Worm (Caenorhabditis elegans) whole organism, L2 larva: ENCODE results near the gene clec-214.

Source experiments
- C34F6.9 ChIP-seq: fragments of 150-350 bp; optimal IDR thresholded peaks from 2 replicates; lab custom pipeline; 2014; ENCODE audit warnings: missing biosample characterization, missing genetic modification characterization
- F13H6.1 ChIP-seq: sonication (generic microtip); optimal IDR thresholded peaks from 2 replicates; lab custom pipeline; 2016; ENCODE audit warnings: missing genetic modification characterization, missing compliant biosample characterization
- R02D3.7 ChIP-seq: fragments of 150-350 bp; optimal IDR thresholded peaks from 2 replicates; lab custom pipeline; 2014; ENCODE audit warnings: missing biosample characterization, missing genetic modification characterization
- Y55F3AM.14 ChIP-seq: fragments of 200-800 bp; sonication (Bioruptor generic); optimal IDR thresholded peaks from 2 replicates; lab custom pipeline; 2018; ENCODE audit warnings: mild to moderate bottlenecking, missing genetic modification characterization, missing compliant biosample characterization
- ZK546.5 ChIP-seq: sonication (generic microtip); optimal IDR thresholded peaks from 2 replicates; lab custom pipeline; 2017; ENCODE audit warnings: missing biosample characterization, missing genetic modification characterization
- alr-1 ChIP-seq: fragments of 150-350 bp; optimal IDR thresholded peaks from 2 replicates; lab custom pipeline; 2014; ENCODE audit warnings: missing biosample characterization, missing genetic modification characterization
- aly-2 ChIP-seq: fragments of 150-350 bp; optimal IDR thresholded peaks from 2 replicates; lab custom pipeline; 2014; ENCODE audit warnings: missing biosample characterization, missing genetic modification characterization
- ama-1 ChIP-seq: fragments of 150-350 bp; optimal IDR thresholded peaks from 2 replicates; lab custom pipeline; 2018; ENCODE audit warnings: inconsistent platforms
- blmp-1 ChIP-seq: sonication (generic microtip); optimal IDR thresholded peaks from 2 replicates; lab custom pipeline; 2017; ENCODE audit warnings: missing genetic modification characterization, mild to moderate bottlenecking, missing compliant biosample characterization, antibody characterized with exemption, moderate library complexity; ENCODE audit not compliant: insufficient read depth
- ceh-16 ChIP-seq: fragments of 150-350 bp; optimal IDR thresholded peaks from 2 replicates; lab custom pipeline; 2014; ENCODE audit warnings: missing biosample characterization, missing genetic modification characterization
- ceh-82 ChIP-seq: fragments of 150-350 bp; optimal IDR thresholded peaks from 2 replicates; lab custom pipeline; 2014; ENCODE audit warnings: missing biosample characterization, missing genetic modification characterization
- crh-2 ChIP-seq: sonication (generic microtip); optimal IDR thresholded peaks from 2 replicates; lab custom pipeline; 2017; ENCODE audit warnings: missing biosample characterization, missing genetic modification characterization
- dmd-4 ChIP-seq: sonication (generic microtip); optimal IDR thresholded peaks from 2 replicates; lab custom pipeline; 2017; ENCODE audit warnings: missing biosample characterization, missing genetic modification characterization
- egl-27 ChIP-seq: sonication (generic microtip); optimal IDR thresholded peaks from 3 replicates; lab custom pipeline; 2017; ENCODE audit warnings: missing biosample characterization, missing genetic modification reagents, missing genetic modification characterization
- elt-1 ChIP-seq: fragments of 150-350 bp; optimal IDR thresholded peaks from 2 replicates; lab custom pipeline; 2014; ENCODE audit warnings: missing biosample characterization, missing genetic modification characterization
- elt-3 ChIP-seq: sonication (generic microtip); optimal IDR thresholded peaks from 2 replicates; lab custom pipeline; 2017; ENCODE audit warnings: missing biosample characterization, missing genetic modification characterization
- fos-1 ChIP-seq: fragments of 150-350 bp; optimal IDR thresholded peaks from 2 replicates; lab custom pipeline; 2014; ENCODE audit warnings: missing biosample characterization, missing genetic modification characterization
- gmeb-1 ChIP-seq: fragments of 150-350 bp; optimal IDR thresholded peaks from 2 replicates; lab custom pipeline; 2014; ENCODE audit warnings: missing biosample characterization, missing genetic modification characterization
- lin-11 ChIP-seq: fragments of 150-350 bp; sonication (generic microtip); optimal IDR thresholded peaks from 2 replicates; lab custom pipeline; 2014; ENCODE audit warnings: missing biosample characterization, missing genetic modification characterization, inconsistent platforms, mixed read lengths
- lin-13 ChIP-seq: fragments of 150-350 bp; optimal IDR thresholded peaks from 2 replicates; lab custom pipeline; 2014; ENCODE audit warnings: missing biosample characterization, missing genetic modification reagents, missing genetic modification characterization
- lin-39 ChIP-seq: fragments of 150-350 bp; optimal IDR thresholded peaks from 2 replicates; lab custom pipeline; 2014; ENCODE audit warnings: missing biosample characterization, missing genetic modification reagents, missing genetic modification characterization
- lsy-2 ChIP-seq, 2 experiments: fragments of 150-350 bp in 1 of 2; sonication (generic microtip) in 1 of 2; optimal IDR thresholded peaks; 2 replicates each; lab custom pipeline; 2014 to 2017; ENCODE audit warnings: missing biosample characterization in 2 of 2, missing genetic modification characterization in 2 of 2
- mab-5 ChIP-seq: fragments of 150-350 bp; optimal IDR thresholded peaks from 2 replicates; lab custom pipeline; 2014; ENCODE audit warnings: missing biosample characterization, missing genetic modification characterization
- mbf-1 ChIP-seq: sonication (generic microtip); optimal IDR thresholded peaks from 2 replicates; lab custom pipeline; 2017; ENCODE audit warnings: missing biosample characterization, missing genetic modification characterization
- mdl-1 ChIP-seq, 2 experiments: fragments of 150-350 bp in 1 of 2; sonication (generic microtip) in 1 of 2; optimal IDR thresholded peaks; 2 replicates each; lab custom pipeline; 2017; ENCODE audit warnings: missing biosample characterization in 2 of 2, missing genetic modification characterization in 2 of 2
- nhr-10 ChIP-seq: sonication (generic microtip); optimal IDR thresholded peaks from 2 replicates; lab custom pipeline; 2017; ENCODE audit warnings: missing biosample characterization, missing genetic modification characterization
- nhr-11 ChIP-seq: fragments of 150-350 bp; optimal IDR thresholded peaks from 2 replicates; lab custom pipeline; 2014; ENCODE audit warnings: missing biosample characterization, missing genetic modification characterization
- nhr-12 ChIP-seq: fragments of 150-350 bp; optimal IDR thresholded peaks from 2 replicates; lab custom pipeline; 2014; ENCODE audit warnings: missing biosample characterization, missing genetic modification characterization
- nhr-129 ChIP-seq: fragments of 150-350 bp; optimal IDR thresholded peaks from 2 replicates; lab custom pipeline; 2014; ENCODE audit warnings: missing biosample characterization, missing genetic modification characterization
- nhr-21 ChIP-seq: fragments of 150-350 bp; optimal IDR thresholded peaks from 2 replicates; lab custom pipeline; 2014; ENCODE audit warnings: missing biosample characterization, missing genetic modification characterization
- nhr-23 ChIP-seq: fragments of 150-350 bp; optimal IDR thresholded peaks from 2 replicates; lab custom pipeline; 2014; ENCODE audit warnings: missing biosample characterization, missing genetic modification reagents, missing genetic modification characterization
- nhr-237 ChIP-seq: fragments of 150-350 bp; optimal IDR thresholded peaks from 2 replicates; lab custom pipeline; 2014; ENCODE audit warnings: missing biosample characterization, missing genetic modification characterization
- nhr-25 ChIP-seq: fragments of 150-350 bp; sonication (generic microtip); optimal IDR thresholded peaks from 3 replicates; lab custom pipeline; 2014; ENCODE audit warnings: missing biosample characterization, missing genetic modification characterization
- nhr-6 ChIP-seq: fragments of 150-350 bp; optimal IDR thresholded peaks from 2 replicates; lab custom pipeline; 2014; ENCODE audit warnings: missing biosample characterization, missing genetic modification characterization
- nhr-77 ChIP-seq: fragments of 150-350 bp; optimal IDR thresholded peaks from 2 replicates; lab custom pipeline; 2014; ENCODE audit warnings: missing biosample characterization, missing genetic modification characterization
- peb-1 ChIP-seq: fragments of 150-350 bp; optimal IDR thresholded peaks from 2 replicates; lab custom pipeline; 2014; ENCODE audit warnings: missing biosample characterization, missing genetic modification characterization
- sem-4 ChIP-seq: fragments of 150-350 bp; optimal IDR thresholded peaks from 2 replicates; lab custom pipeline; 2014; ENCODE audit warnings: missing biosample characterization, missing genetic modification reagents, missing genetic modification characterization
- skn-1 ChIP-seq: sonication (generic microtip); optimal IDR thresholded peaks from 2 replicates; lab custom pipeline; 2017; ENCODE audit warnings: missing biosample characterization, missing genetic modification characterization
- sma-3 ChIP-seq: sonication (generic microtip); optimal IDR thresholded peaks from 2 replicates; lab custom pipeline; 2016; ENCODE audit warnings: missing genetic modification reagents, missing genetic modification characterization, missing compliant biosample characterization
- sma-9 ChIP-seq, 2 experiments: fragments of 150-350 bp in 1 of 2; sonication (generic microtip) in 1 of 2; optimal IDR thresholded peaks; 2 replicates each; lab custom pipeline; 2014 to 2016; ENCODE audit warnings: missing genetic modification characterization in 2 of 2, mild to moderate bottlenecking in 1 of 2, missing biosample characterization in 1 of 2, missing compliant biosample characterization in 1 of 2, missing genetic modification reagents in 1 of 2, moderate library complexity in 1 of 2
- snpc-4 ChIP-seq: fragments of 150-350 bp; optimal IDR thresholded peaks from 2 replicates; lab custom pipeline; 2014; ENCODE audit warnings: missing biosample characterization, missing genetic modification characterization
- unc-39 ChIP-seq: fragments of 150-350 bp; optimal IDR thresholded peaks from 2 replicates; lab custom pipeline; 2014; ENCODE audit warnings: missing biosample characterization, missing genetic modification characterization
- unc-55 ChIP-seq: fragments of 150-350 bp; sonication (generic microtip); optimal IDR thresholded peaks from 3 replicates; lab custom pipeline; 2014; ENCODE audit warnings: missing biosample characterization, missing genetic modification reagents, missing genetic modification characterization
- unc-62 ChIP-seq: fragments of 150-350 bp; optimal IDR thresholded peaks from 2 replicates; lab custom pipeline; 2014; ENCODE audit warnings: missing biosample characterization, missing genetic modification reagents, missing genetic modification characterization
- zag-1 ChIP-seq: fragments of 150-350 bp; optimal IDR thresholded peaks from 2 replicates; lab custom pipeline; 2014; ENCODE audit warnings: missing biosample characterization, missing genetic modification characterization
- ztf-1 ChIP-seq: fragments of 200-800 bp; sonication (Bioruptor generic); conservative IDR thresholded peaks from 2 replicates; pipeline ENCODE4 v1.3.6; 2022; ENCODE audit warnings: missing genetic modification characterization, missing compliant biosample characterization
- ztf-11 ChIP-seq: sonication (generic microtip); optimal IDR thresholded peaks from 2 replicates; lab custom pipeline; 2017; ENCODE audit warnings: missing biosample characterization, missing genetic modification characterization
- ztf-4 ChIP-seq: fragments of 150-350 bp; optimal IDR thresholded peaks from 2 replicates; lab custom pipeline; 2014; ENCODE audit warnings: missing biosample characterization, missing genetic modification characterization

The clec-214 gene

ce11 chrV:7575563-7575962 is 34.6 kb upstream of the clec-214 start, which contains the start of the genes snu-66 and ints-9 (continued):
- TF ChIP-seq ZK546.5: no peak
- TF ChIP-seq ceh-16 (tag; lab: Kevin White, UChicago): no peak
- no peak for TF ChIP-seq unc-62 (GFP tag; lab: Kevin White, UChicago)
- TF ChIP-seq nhr-10: no peak
- peak; percentile 74 for TF ChIP-seq sma-9 (GFP tag; optimal IDR thresholded peaks at IDR 0.05; lab: Kevin White, UChicago)
- no peak for TF ChIP-seq sma-9 (tag; optimal IDR thresholded peaks at IDR 0.05; lab: Kevin White, UChicago)
- TF ChIP-seq sem-4 (tag; lab: Kevin White, UChicago): peak; percentile 16
- TF ChIP-seq unc-39: no peak
- TF ChIP-seq ama-1 (lab: Kevin White, UChicago): no peak
- peak; percentile 52 for TF ChIP-seq sma-3 (GFP tag; lab: Kevin White, UChicago)
- no peak for TF ChIP-seq nhr-23 (tag; lab: Kevin White, UChicago)
- no peak for TF ChIP-seq nhr-25
- TF ChIP-seq gmeb-1 (tag; lab: Kevin White, UChicago): peak; percentile 82
- TF ChIP-seq F13H6.1 (tag; lab: Kevin White, UChicago): peak; percentile 69
- TF ChIP-seq unc-55 (GFP tag; lab: Kevin White, UChicago): peak; percentile 81
- no peak for TF ChIP-seq nhr-77
- no peak for TF ChIP-seq dmd-4 (tag; lab: Kevin White, UChicago)
- no peak for TF ChIP-seq Y55F3AM.14 (GFP tag; lab: Kevin White, UChicago)
- no peak for TF ChIP-seq egl-27 (tag; lab: Kevin White, UChicago)
- no peak for TF ChIP-seq fos-1 (tag; lab: Kevin White, UChicago)
- no peak for TF ChIP-seq nhr-11 (tag; lab: Kevin White, UChicago)

- TF ChIP-seq lin-11 (tag; lab: Kevin White, UChicago): no peak
- no peak for TF ChIP-seq ztf-4 (tag; lab: Kevin White, UChicago)
- TF ChIP-seq unc-39: no peak
- no peak for TF ChIP-seq nhr-11 (tag; lab: Kevin White, UChicago)
- TF ChIP-seq mdl-1 (tag; optimal IDR thresholded peaks at IDR 0.05; lab: Kevin White, UChicago): no peak
- TF ChIP-seq lsy-2 (tag; optimal IDR thresholded peaks at IDR 0.05; lab: Kevin White, UChicago): peak; percentile 10 to 78
- no peak for TF ChIP-seq nhr-77
- peak; percentile 25 for TF ChIP-seq fos-1 (tag; lab: Kevin White, UChicago)
- no peak for TF ChIP-seq blmp-1 (tag; lab: Kevin White, UChicago)
- TF ChIP-seq ceh-82 (tag; lab: Kevin White, UChicago): no peak
- TF ChIP-seq ZK546.5: no peak
- TF ChIP-seq crh-2 (tag; lab: Kevin White, UChicago): peak; percentile 55
- peak; percentile 18 for TF ChIP-seq nhr-21 (tag; lab: Kevin White, UChicago)
- TF ChIP-seq elt-1 (tag; lab: Kevin White, UChicago): no peak
- no peak for TF ChIP-seq zag-1
- no peak for TF ChIP-seq lin-39
- peak; percentile 77 for TF ChIP-seq C34F6.9 (tag; lab: Kevin White, UChicago)
- TF ChIP-seq F13H6.1 (tag; lab: Kevin White, UChicago): no peak
- peak; percentile 35 for TF ChIP-seq nhr-25
- TF ChIP-seq nhr-6: no peak
- TF ChIP-seq unc-62 (GFP tag; lab: Kevin White, UChicago): no peak
- no peak for TF ChIP-seq mbf-1 (tag; lab: Kevin White, UChicago)
- peak; percentile 76 for TF ChIP-seq unc-55 (GFP tag; lab: Kevin White, UChicago)
- TF ChIP-seq nhr-237: no peak
- TF ChIP-seq aly-2 (tag; lab: Kevin White, UChicago): no peak
- TF ChIP-seq lin-13: no peak
- no peak for TF ChIP-seq peb-1 (tag; lab: Kevin White, UChicago)
- TF ChIP-seq nhr-12 (tag; lab: Kevin White, UChicago): no peak
- TF ChIP-seq gmeb-1 (tag; lab: Kevin White, UChicago): peak; percentile 60
- TF ChIP-seq R02D3.7 (tag; lab: Kevin White, UChicago): no peak
- no peak for TF ChIP-seq skn-1
- TF ChIP-seq sem-4 (tag; lab: Kevin White, UChicago): no peak
- TF ChIP-seq ama-1 (lab: Kevin White, UChicago): no peak
- peak; percentile 26 for TF ChIP-seq sma-9 (GFP tag; optimal IDR thresholded peaks at IDR 0.05; lab: Kevin White, UChicago)
- TF ChIP-seq sma-9 (tag; optimal IDR thresholded peaks at IDR 0.05; lab: Kevin White, UChicago): no peak
- no peak for TF ChIP-seq ceh-16 (tag; lab: Kevin White, UChicago)
- TF ChIP-seq ztf-11 (tag; lab: Kevin White, UChicago): no peak
- TF ChIP-seq nhr-10: no peak
- peak; percentile 50 for TF ChIP-seq nhr-129 (tag; lab: Kevin White, UChicago)
- TF ChIP-seq sma-3 (GFP tag; lab: Kevin White, UChicago): peak; percentile 16
- TF ChIP-seq elt-3 (tag; lab: Kevin White, UChicago): no peak
- TF ChIP-seq egl-27 (tag; lab: Kevin White, UChicago): no peak
- TF ChIP-seq snpc-4 (tag; lab: Kevin White, UChicago): no peak
- no peak for TF ChIP-seq Y55F3AM.14 (GFP tag; lab: Kevin White, UChicago)
- TF ChIP-seq dmd-4 (tag; lab: Kevin White, UChicago): no peak
- no peak for TF ChIP-seq nhr-23 (tag; lab: Kevin White, UChicago)
- TF ChIP-seq alr-1 (tag; lab: Kevin White, UChicago): no peak
- TF ChIP-seq ztf-1 (GFP tag; lab: Robert Waterston, UW): no peak
- TF ChIP-seq mab-5 (tag; lab: Kevin White, UChicago): no peak
Measured at ce11 chrV:7580378-7580777, 29.8 kb upstream of the clec-214 start, which contains the start of gene ets-6. TSS of gene ets-6 (minus strand) at chrV:7580546.
